Worm (Caenorhabditis elegans) whole organism, L2 larva: ENCODE data around the gene crn-7.

Source experiments
- Y55F3AM.14 ChIP-seq: fragments of 200-800 bp; sonication (Bioruptor generic); optimal IDR thresholded peaks from 2 replicates; lab custom pipeline; 2018; ENCODE audit warnings: mild to moderate bottlenecking, missing genetic modification characterization, missing compliant biosample characterization
- ZK546.5 ChIP-seq: sonication (generic microtip); optimal IDR thresholded peaks from 2 replicates; lab custom pipeline; 2017; ENCODE audit warnings: missing biosample characterization, missing genetic modification characterization
- alr-1 ChIP-seq: fragments of 150-350 bp; optimal IDR thresholded peaks from 2 replicates; lab custom pipeline; 2014; ENCODE audit warnings: missing biosample characterization, missing genetic modification characterization
- ama-1 ChIP-seq: fragments of 150-350 bp; optimal IDR thresholded peaks from 2 replicates; lab custom pipeline; 2018; ENCODE audit warnings: inconsistent platforms
- ceh-82 ChIP-seq: fragments of 150-350 bp; optimal IDR thresholded peaks from 2 replicates; lab custom pipeline; 2014; ENCODE audit warnings: missing biosample characterization, missing genetic modification characterization
- egl-27 ChIP-seq: sonication (generic microtip); optimal IDR thresholded peaks from 3 replicates; lab custom pipeline; 2017; ENCODE audit warnings: missing biosample characterization, missing genetic modification reagents, missing genetic modification characterization
- lin-39 ChIP-seq: fragments of 150-350 bp; optimal IDR thresholded peaks from 2 replicates; lab custom pipeline; 2014; ENCODE audit warnings: missing biosample characterization, missing genetic modification reagents, missing genetic modification characterization
- mdl-1 ChIP-seq, 2 experiments: fragments of 150-350 bp in 1 of 2; sonication (generic microtip) in 1 of 2; optimal IDR thresholded peaks; 2 replicates each; lab custom pipeline; 2017; ENCODE audit warnings: missing biosample characterization in 2 of 2, missing genetic modification characterization in 2 of 2
- skn-1 ChIP-seq: sonication (generic microtip); optimal IDR thresholded peaks from 2 replicates; lab custom pipeline; 2017; ENCODE audit warnings: missing biosample characterization, missing genetic modification characterization
- unc-39 ChIP-seq: fragments of 150-350 bp; optimal IDR thresholded peaks from 2 replicates; lab custom pipeline; 2014; ENCODE audit warnings: missing biosample characterization, missing genetic modification characterization
- ztf-11 ChIP-seq: sonication (generic microtip); optimal IDR thresholded peaks from 2 replicates; lab custom pipeline; 2017; ENCODE audit warnings: missing biosample characterization, missing genetic modification characterization
- ztf-4 ChIP-seq: fragments of 150-350 bp; optimal IDR thresholded peaks from 2 replicates; lab custom pipeline; 2014; ENCODE audit warnings: missing biosample characterization, missing genetic modification characterization

DNA sequence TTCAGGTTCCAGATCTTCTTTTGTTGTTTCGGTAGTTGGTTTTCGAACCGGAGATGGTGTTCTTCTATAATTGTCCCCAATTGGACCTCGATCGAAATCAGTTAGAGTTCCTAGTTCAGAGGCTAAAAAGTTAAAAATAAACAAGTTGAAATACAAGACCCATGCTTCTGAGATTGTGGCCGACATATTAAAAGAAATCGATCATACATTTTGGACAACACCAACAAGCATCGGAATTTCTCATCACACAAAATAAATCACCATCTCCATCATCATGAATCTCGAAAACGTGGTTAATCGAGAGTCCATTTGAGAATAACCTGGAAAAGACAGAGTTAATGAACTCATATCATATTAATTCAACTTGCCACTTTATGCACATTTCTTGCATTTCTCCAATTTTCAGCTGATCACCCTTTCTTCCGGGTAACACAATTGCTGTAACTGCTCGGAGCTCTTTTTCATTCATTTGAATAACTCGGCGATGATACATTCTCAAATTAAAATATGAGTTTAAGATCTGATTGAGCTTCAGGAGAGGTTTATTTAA is 3.4 kb downstream of the crn-7 start, which contains the start of the genes mps-4 and F09G8.10:
- no peak for TF ChIP-seq Y55F3AM.14 (GFP tag; lab: Kevin White, UChicago)
- TF ChIP-seq mdl-1 (tag; optimal IDR thresholded peaks at IDR 0.05; lab: Kevin White, UChicago), result no peak
- no peak for TF ChIP-seq ZK546.5
- no peak for TF ChIP-seq ama-1 (lab: Kevin White, UChicago)
- TF ChIP-seq egl-27 (tag; lab: Kevin White, UChicago), result no peak
- TF ChIP-seq ztf-11 (tag; lab: Kevin White, UChicago), result no peak
- no peak for TF ChIP-seq ztf-4 (tag; lab: Kevin White, UChicago)
- no peak for TF ChIP-seq alr-1 (tag; lab: Kevin White, UChicago)
- TF ChIP-seq unc-39 (tag; lab: Kevin White, UChicago), result no peak
- no peak for TF ChIP-seq skn-1 (tag; lab: Kevin White, UChicago)
- no peak for TF ChIP-seq lin-39
- TF ChIP-seq ceh-82 (tag; lab: Kevin White, UChicago), result no peak
